Fruit fly (Drosophila melanogaster): ENCODE measurements around the gene js.

dm6 chr3R:16410706-16411105 is 42.6 kb upstream of the js start:
- TF ChIP-seq CG32006 (GFP tag; optimal IDR thresholded peaks at IDR 0.05) (no peak), CG10669 (GFP tag; optimal IDR thresholded peaks at IDR 0.05) (no peak), CG4318 (GFP tag; optimal IDR thresholded peaks at IDR 0.05) (no peak), net (GFP tag; optimal IDR thresholded peaks at IDR 0.05) (no peak), Sox102F (GFP tag; optimal IDR thresholded peaks at IDR 0.05) (no peak), Hr39 (GFP tag; optimal IDR thresholded peaks at IDR 0.05) (no peak), CG9139 (GFP tag; optimal IDR thresholded peaks at IDR 0.05) (no peak), CG16779 (tag; optimal IDR thresholded peaks at IDR 0.05) (no peak), acj6 (GFP tag; optimal IDR thresholded peaks at IDR 0.05) (no peak), CG6276 (GFP tag; optimal IDR thresholded peaks at IDR 0.05) (no peak), salr (GFP tag; optimal IDR thresholded peaks at IDR 0.05) (no peak), vri (GFP tag; optimal IDR thresholded peaks at IDR 0.05) (no peak), CG8319 (GFP tag; optimal IDR thresholded peaks at IDR 0.05) (no peak)

Measured in whole organism, prepupa.